Fruit fly (Drosophila melanogaster) whole organism, embryonic: ENCODE measurements around the gene CG31104.
A peak's percentile ranks its signal among the peaks of the same experiment; 100 is the strongest.

Experiments used
- Atf6 ChIP-seq: fragments of 200-800 bp; sonication (Bioruptor generic); IDR thresholded peaks from 2 replicates; pipeline ENCODE4 v1.3.6; 2022; ENCODE audit warnings: missing biosample characterization, missing genetic modification characterization
- CG10462 ChIP-seq: fragments of 200-800 bp; sonication (Bioruptor generic); optimal IDR thresholded peaks from 2 replicates; lab custom pipeline; 2016; ENCODE audit warnings: missing biosample characterization, missing genetic modification characterization
- CG10565 ChIP-seq: fragments of 200-800 bp; sonication (Bioruptor generic); optimal IDR thresholded peaks from 3 replicates; lab custom pipeline; 2016; ENCODE audit warnings: missing biosample characterization, mild to moderate bottlenecking, missing genetic modification characterization
- CG11085 ChIP-seq: fragments of 200-800 bp; sonication (Bioruptor generic); IDR thresholded peaks from 2 replicates; pipeline ENCODE4 v1.3.6; 2022; ENCODE audit warnings: missing biosample characterization, missing genetic modification characterization
- CG12104 ChIP-seq: fragments of 200-800 bp; sonication (Bioruptor generic); optimal IDR thresholded peaks from 3 replicates; lab custom pipeline; 2016; ENCODE audit warnings: missing biosample characterization, missing genetic modification characterization
- CG12299 ChIP-seq: fragments of 200-800 bp; sonication (Bioruptor generic); optimal IDR thresholded peaks from 2 replicates; lab custom pipeline; 2018; ENCODE audit warnings: missing biosample characterization, mild to moderate bottlenecking, missing genetic modification characterization
- CG14441 ChIP-seq: fragments of 200-800 bp; sonication (Bioruptor generic); IDR thresholded peaks from 2 replicates; pipeline ENCODE4 v1.3.6; 2022; ENCODE audit warnings: missing biosample characterization, missing genetic modification characterization
- CG14667 ChIP-seq: fragments of 200-800 bp; sonication (Bioruptor generic); IDR thresholded peaks from 2 replicates; pipeline ENCODE4 v1.3.6; 2022; ENCODE audit warnings: missing biosample characterization, missing genetic modification characterization
- CG14710 ChIP-seq: fragments of 200-800 bp; sonication (Bioruptor generic); optimal IDR thresholded peaks from 3 replicates; lab custom pipeline; 2019; ENCODE audit warnings: missing biosample characterization, mild to moderate bottlenecking, missing genetic modification characterization, moderate library complexity
- CG15073 ChIP-seq: fragments of 200-800 bp; sonication (Bioruptor generic); optimal IDR thresholded peaks from 2 replicates; lab custom pipeline; 2016; ENCODE audit warnings: missing biosample characterization, missing genetic modification characterization
- CG17912 ChIP-seq: fragments of 200-800 bp; sonication (Bioruptor generic); optimal IDR thresholded peaks from 2 replicates; lab custom pipeline; 2018; ENCODE audit warnings: missing biosample characterization, mild to moderate bottlenecking, missing genetic modification characterization
- CG2120 ChIP-seq: fragments of 200-800 bp; sonication (Bioruptor generic); optimal IDR thresholded peaks from 3 replicates; lab custom pipeline; 2016; ENCODE audit warnings: missing biosample characterization, missing genetic modification characterization
- CG2199 ChIP-seq: fragments of 200-800 bp; sonication (Bioruptor generic); IDR thresholded peaks from 3 replicates; pipeline ENCODE4 v1.3.6; 2022; ENCODE audit warnings: missing biosample characterization, missing genetic modification characterization
- CG30403 ChIP-seq: fragments of 200-800 bp; sonication (Bioruptor generic); optimal IDR thresholded peaks from 3 replicates; lab custom pipeline; 2016; ENCODE audit warnings: missing biosample characterization, missing genetic modification characterization
- CG42726 ChIP-seq: fragments of 200-800 bp; sonication (Bioruptor generic); IDR thresholded peaks from 2 replicates; pipeline ENCODE4 v1.3.6; 2022; ENCODE audit warnings: missing biosample characterization, missing genetic modification characterization; ENCODE audit not compliant: partially characterized antibody
- CG5180 ChIP-seq: fragments of 200-800 bp; sonication (Bioruptor generic); optimal IDR thresholded peaks from 3 replicates; lab custom pipeline; 2017; ENCODE audit warnings: missing biosample characterization, missing genetic modification characterization, mild to moderate bottlenecking, moderate library complexity, missing genetic modification reagents
- CG5953 ChIP-seq: fragments of 200-800 bp; sonication (Bioruptor generic); IDR thresholded peaks from 2 replicates; pipeline ENCODE4 v1.3.6; 2022; ENCODE audit warnings: missing biosample characterization, missing genetic modification characterization
- CG6175 ChIP-seq: fragments of 200-800 bp; sonication (Bioruptor generic); IDR thresholded peaks from 3 replicates; pipeline ENCODE4 v1.3.6; 2022; ENCODE audit warnings: missing biosample characterization, missing genetic modification characterization
- CG8290 ChIP-seq, 3 experiments: fragments of 200-800 bp; sonication (Bioruptor generic); optimal IDR thresholded peaks; 2 replicates each; lab custom pipeline; 2016 to 2019; ENCODE audit warnings: missing biosample characterization in 3 of 3, missing genetic modification characterization in 3 of 3, mild to moderate bottlenecking in 2 of 3, moderate library complexity in 1 of 3
- CG8765 ChIP-seq: fragments of 200-800 bp; sonication (Bioruptor generic); IDR thresholded peaks from 2 replicates; pipeline ENCODE4 v1.3.6; 2022; ENCODE audit warnings: missing biosample characterization, missing genetic modification characterization
- CG8944 ChIP-seq: fragments of 200-800 bp; sonication (Bioruptor generic); optimal IDR thresholded peaks from 3 replicates; lab custom pipeline; 2016; ENCODE audit warnings: missing biosample characterization, missing genetic modification characterization
- CG9437 ChIP-seq: fragments of 200-800 bp; sonication (Bioruptor generic); optimal IDR thresholded peaks from 2 replicates; lab custom pipeline; 2018; ENCODE audit warnings: missing biosample characterization, mild to moderate bottlenecking, missing genetic modification characterization
- CG9727 ChIP-seq: fragments of 200-800 bp; sonication (Bioruptor generic); optimal IDR thresholded peaks from 3 replicates; lab custom pipeline; 2017; ENCODE audit warnings: missing biosample characterization, mild to moderate bottlenecking, missing genetic modification characterization
- CG9876 ChIP-seq: fragments of 200-800 bp; sonication (Bioruptor generic); optimal IDR thresholded peaks from 2 replicates; lab custom pipeline; 2016; ENCODE audit warnings: missing biosample characterization, missing genetic modification characterization
- CkIIα-i1 ChIP-seq: fragments of 200-800 bp; sonication (Bioruptor generic); IDR thresholded peaks from 2 replicates; pipeline ENCODE4 v1.3.6; 2022; ENCODE audit warnings: missing biosample characterization, missing genetic modification characterization
- Lim3 ChIP-seq: fragments of 200-800 bp; sonication (Bioruptor generic); IDR thresholded peaks from 2 replicates; pipeline ENCODE4 v1.3.6; 2022; ENCODE audit warnings: missing biosample characterization, missing genetic modification characterization
- Med ChIP-seq: fragments of 200-800 bp; sonication (Bioruptor generic); peaks from one replicate; lab custom pipeline; 2016; ENCODE audit warnings: missing biosample characterization, missing genetic modification characterization, mild to moderate bottlenecking, inconsistent platforms, moderate library complexity
- NC2α ChIP-seq: fragments of 200-800 bp; sonication (Bioruptor generic); optimal IDR thresholded peaks from 2 replicates; lab custom pipeline; 2016; ENCODE audit warnings: missing biosample characterization, missing genetic modification characterization
- Optix ChIP-seq: fragments of 200-800 bp; sonication (Bioruptor generic); IDR thresholded peaks from 3 replicates; pipeline ENCODE4 v1.3.6; 2022; ENCODE audit warnings: missing biosample characterization, missing genetic modification characterization
- Ssrp ChIP-seq: fragments of 200-800 bp; sonication (Bioruptor generic); optimal IDR thresholded peaks from 2 replicates; lab custom pipeline; 2018; ENCODE audit warnings: missing biosample characterization, mild to moderate bottlenecking, missing genetic modification characterization, moderate library complexity
- ase ChIP-seq: fragments of 200-800 bp; sonication (Bioruptor generic); IDR thresholded peaks from 3 replicates; pipeline ENCODE4 v1.3.6; 2022; ENCODE audit warnings: missing biosample characterization, missing genetic modification characterization
- bab2 ChIP-seq: fragments of 200-800 bp; sonication (Bioruptor generic); optimal IDR thresholded peaks from 2 replicates; lab custom pipeline; 2016; ENCODE audit warnings: missing biosample characterization, missing genetic modification characterization
- cato ChIP-seq: fragments of 200-800 bp; sonication (Bioruptor generic); optimal IDR thresholded peaks from 2 replicates; lab custom pipeline; 2016; ENCODE audit warnings: missing biosample characterization, missing genetic modification characterization, borderline replicate concordance
- exex ChIP-seq: fragments of 200-800 bp; sonication (Bioruptor generic); optimal IDR thresholded peaks from 4 replicates; lab custom pipeline; 2018; ENCODE audit warnings: missing biosample characterization, mild to moderate bottlenecking, missing genetic modification characterization, moderate library complexity
- fd64A ChIP-seq: fragments of 200-800 bp; sonication (Bioruptor generic); optimal IDR thresholded peaks from 3 replicates; lab custom pipeline; 2018; ENCODE audit warnings: missing biosample characterization, mild to moderate bottlenecking, missing genetic modification characterization
- gt ChIP-seq: fragments of 200-800 bp; sonication (Bioruptor generic); IDR thresholded peaks from 2 replicates; pipeline ENCODE4 v1.3.6; 2022; ENCODE audit warnings: missing biosample characterization, missing genetic modification characterization
- ham ChIP-seq: fragments of 200-800 bp; sonication (Bioruptor generic); IDR thresholded peaks from 2 replicates; pipeline ENCODE4 v1.3.6; 2022; ENCODE audit warnings: missing biosample characterization, missing genetic modification characterization
- her ChIP-seq: fragments of 200-800 bp; sonication (Bioruptor generic); optimal IDR thresholded peaks from 2 replicates; lab custom pipeline; 2016; ENCODE audit warnings: missing biosample characterization, missing genetic modification characterization
- nau ChIP-seq: fragments of 200-800 bp; sonication (Bioruptor generic); optimal IDR thresholded peaks from 3 replicates; lab custom pipeline; 2017; ENCODE audit warnings: missing biosample characterization, mild to moderate bottlenecking, missing genetic modification characterization, missing genetic modification reagents
- nom ChIP-seq: fragments of 200-800 bp; sonication (Bioruptor generic); optimal IDR thresholded peaks from 2 replicates; lab custom pipeline; 2017; ENCODE audit warnings: missing biosample characterization, missing genetic modification characterization, mild to moderate bottlenecking, moderate library complexity, missing genetic modification reagents
- oc ChIP-seq: fragments of 200-800 bp; sonication (Bioruptor generic); optimal IDR thresholded peaks from 2 replicates; lab custom pipeline; 2018; ENCODE audit warnings: missing biosample characterization, mild to moderate bottlenecking, missing genetic modification characterization, moderate library complexity
- pho ChIP-seq: fragments of 200-800 bp; sonication (Bioruptor generic); optimal IDR thresholded peaks from 2 replicates; lab custom pipeline; 2016; ENCODE audit warnings: missing biosample characterization, missing genetic modification characterization
- shn ChIP-seq: fragments of 200-800 bp; sonication (Bioruptor generic); optimal IDR thresholded peaks from 3 replicates; lab custom pipeline; 2016; ENCODE audit warnings: missing biosample characterization, missing genetic modification characterization
- slp2 ChIP-seq: fragments of 200-800 bp; sonication (Bioruptor generic); optimal IDR thresholded peaks from 2 replicates; lab custom pipeline; 2016; ENCODE audit warnings: missing biosample characterization, missing genetic modification characterization
- sr ChIP-seq: fragments of 200-800 bp; sonication (Bioruptor generic); IDR thresholded peaks from 3 replicates; pipeline ENCODE4 v1.3.6; 2022; ENCODE audit warnings: missing biosample characterization, missing genetic modification characterization
- tgo ChIP-seq: fragments of 200-800 bp; sonication (Bioruptor generic); IDR thresholded peaks from 3 replicates; pipeline ENCODE4 v1.3.6; 2022; ENCODE audit warnings: missing biosample characterization, missing genetic modification characterization
- toy ChIP-seq: fragments of 200-800 bp; sonication (Bioruptor generic); IDR thresholded peaks from 2 replicates; pipeline ENCODE4 v1.3.6; 2022; ENCODE audit warnings: missing biosample characterization, missing genetic modification characterization
- trh ChIP-seq: fragments of 200-800 bp; sonication (Bioruptor generic); optimal IDR thresholded peaks from 2 replicates; lab custom pipeline; 2016; ENCODE audit warnings: missing biosample characterization, missing genetic modification characterization
- tup ChIP-seq: fragments of 200-800 bp; sonication (Bioruptor generic); optimal IDR thresholded peaks from 2 replicates; lab custom pipeline; 2016; ENCODE audit warnings: missing biosample characterization, mild to moderate bottlenecking, missing genetic modification characterization, moderate library complexity
- zen2 ChIP-seq: fragments of 200-800 bp; sonication (Bioruptor generic); IDR thresholded peaks from 3 replicates; pipeline ENCODE4 v1.3.6; 2022; ENCODE audit warnings: missing biosample characterization, missing genetic modification characterization; ENCODE audit not compliant: partially characterized antibody
- zfh2 ChIP-seq: fragments of 200-800 bp; sonication (Bioruptor generic); optimal IDR thresholded peaks from 2 replicates; lab custom pipeline; 2016; ENCODE audit warnings: missing biosample characterization, missing genetic modification characterization

CG31104 gene

DNA sequence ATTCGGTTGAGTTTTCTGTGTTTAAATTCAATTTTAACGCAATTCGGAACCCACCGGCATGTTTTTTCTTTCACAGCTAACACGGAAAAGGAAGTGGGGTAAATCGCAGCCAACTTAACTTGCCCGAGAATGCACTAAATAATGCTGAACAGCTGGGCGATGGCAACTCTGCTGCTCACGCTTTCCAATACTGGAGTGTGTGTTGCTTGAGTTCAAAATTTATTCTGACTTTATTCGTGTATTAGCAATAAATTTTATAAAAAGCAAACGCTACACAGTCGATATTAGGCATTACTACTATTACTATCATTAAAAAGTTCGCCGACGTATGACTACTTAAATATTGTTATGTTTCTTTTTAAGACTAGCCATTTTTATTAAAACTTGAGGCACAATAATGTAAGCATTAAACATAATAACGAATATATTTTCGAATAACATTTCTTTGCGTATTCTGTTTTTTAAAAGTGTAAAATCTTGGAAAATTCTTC, 37.8 kb upstream of the CG31104 start, which contains the start of the genes RpS27 and Nup37 (continued):
- TF ChIP-seq exex (tag; lab: Kevin White, UChicago) = peak; percentile 88
- TF ChIP-seq CG5180 = peak; percentile 91
- peak; percentile 98 for TF ChIP-seq sr (GFP tag; lab: Robert Waterston, UW)
- peak; percentile 98 for TF ChIP-seq CG6175 (GFP tag; lab: Robert Waterston, UW)
- peak; percentile 98 for TF ChIP-seq trh (GFP tag; lab: Kevin White, UChicago)
- TF ChIP-seq CG17912 (GFP tag; lab: Kevin White, UChicago) = peak; percentile 100
- TF ChIP-seq slp2 = peak; percentile 99
- TF ChIP-seq CG2199 = peak; percentile 96
- peak; percentile 93 for TF ChIP-seq Atf6 (GFP tag; lab: Robert Waterston, UW)
- TF ChIP-seq CG12104 = peak; percentile 99
- peak; percentile 100 for TF ChIP-seq Med (GFP tag; lab: Kevin White, UChicago)
- peak; percentile 96 for TF ChIP-seq CG5953
- peak; percentile 96 for TF ChIP-seq CG30403 (GFP tag; lab: Kevin White, UChicago)
- peak; percentile 68 for TF ChIP-seq CG15073 (GFP tag; lab: Kevin White, UChicago)
- TF ChIP-seq CG8944 (GFP tag; lab: Kevin White, UChicago) = peak; percentile 98
- TF ChIP-seq CG9727 (GFP tag; lab: Kevin White, UChicago) = peak; percentile 99
- TF ChIP-seq ase (GFP tag; lab: Robert Waterston, UW) = peak; percentile 98
- peak; percentile 68; the same call in 1 of the 2 replicates for TF ChIP-seq Lim3
- TF ChIP-seq tup (GFP tag; lab: Kevin White, UChicago) = peak; percentile 93
- peak; percentile 98 for TF ChIP-seq nau
- peak; percentile 89 for TF ChIP-seq CG8765
- peak; percentile 93 for TF ChIP-seq CG14667 (GFP tag; lab: Robert Waterston, UW)
- peak; percentile 87; the same call in 1 of the 2 replicates for TF ChIP-seq CkIIα-i1 (GFP tag; lab: Robert Waterston, UW)
- TF ChIP-seq CG14710 (tag; lab: Kevin White, UChicago) = peak; percentile 97
- TF ChIP-seq CG9876 (GFP tag; lab: Kevin White, UChicago) = peak; percentile 99
- peak; percentile 98 for TF ChIP-seq zfh2 (GFP tag; lab: Kevin White, UChicago)
- peak; percentile 94 for TF ChIP-seq ham
- peak; percentile 95 for TF ChIP-seq tgo (GFP tag; lab: Robert Waterston, UW)
- peak; percentile 98 for TF ChIP-seq NC2α
- TF ChIP-seq cato = peak; percentile 96
- no peak for TF ChIP-seq zen2 (GFP tag; lab: Robert Waterston, UW)
- TF ChIP-seq her (GFP tag; lab: Kevin White, UChicago) = peak; percentile 97
- TF ChIP-seq CG2120 = peak; percentile 95
- peak; percentile 98 for TF ChIP-seq CG8290 (GFP tag; optimal IDR thresholded peaks at IDR 0.05; lab: Kevin White, UChicago)
- TF ChIP-seq CG8290 (tag; optimal IDR thresholded peaks at IDR 0.05; lab: Kevin White, UChicago) = peak; percentile 97 to 100
- TF ChIP-seq Optix = peak; percentile 96
- TF ChIP-seq shn (GFP tag; lab: Kevin White, UChicago) = peak; percentile 99
- peak; percentile 97 for TF ChIP-seq bab2 (GFP tag; lab: Kevin White, UChicago)
- TF ChIP-seq gt (GFP tag; lab: Robert Waterston, UW) = peak; percentile 96
- peak; percentile 92 for TF ChIP-seq oc
- TF ChIP-seq CG9437 (GFP tag; lab: Kevin White, UChicago) = peak; percentile 94
- peak; percentile 95 for TF ChIP-seq nom (GFP tag; lab: Kevin White, UChicago)
- peak; percentile 99 for TF ChIP-seq pho
- peak; percentile 95 for TF ChIP-seq CG14441
- TF ChIP-seq Ssrp (tag; lab: Kevin White, UChicago) = peak; percentile 92
- TF ChIP-seq CG10462 = peak; percentile 93
- peak; percentile 93 for TF ChIP-seq CG12299
- peak; percentile 91 for TF ChIP-seq CG10565 (GFP tag; lab: Kevin White, UChicago)
- peak; percentile 95 for TF ChIP-seq toy (GFP tag; lab: Robert Waterston, UW)
- peak; percentile 98 for TF ChIP-seq fd64A (GFP tag; lab: Kevin White, UChicago)
- no peak for TF ChIP-seq CG42726 (GFP tag; lab: Robert Waterston, UW)
- peak; percentile 99 for TF ChIP-seq CG11085 (GFP tag; lab: Robert Waterston, UW)
